Worm (Caenorhabditis elegans) whole organism, L3 larva: ENCODE data around the gene cpr-9.
A peak's percentile ranks its signal among the peaks of the same experiment; 100 is the strongest.

ENCODE experiments used
- R02D3.7 ChIP-seq: fragments of 150-350 bp; optimal IDR thresholded peaks from 2 replicates; lab custom pipeline; 2014; ENCODE audit warnings: missing biosample characterization, missing genetic modification characterization
- ZK546.5 ChIP-seq: sonication (generic microtip); optimal IDR thresholded peaks from 2 replicates; lab custom pipeline; 2017; ENCODE audit warnings: missing biosample characterization, missing genetic modification characterization
- aly-2 ChIP-seq: fragments of 150-350 bp; optimal IDR thresholded peaks from 2 replicates; lab custom pipeline; 2014; ENCODE audit warnings: missing biosample characterization, missing genetic modification characterization
- ama-1 ChIP-seq: fragments of 150-350 bp; optimal IDR thresholded peaks from 2 replicates; lab custom pipeline; 2018
- ceh-28 ChIP-seq: fragments of 150-350 bp; optimal IDR thresholded peaks from 2 replicates; lab custom pipeline; 2014; ENCODE audit warnings: missing biosample characterization, missing genetic modification reagents, missing genetic modification characterization
- ceh-82 ChIP-seq: fragments of 150-350 bp; optimal IDR thresholded peaks from 2 replicates; lab custom pipeline; 2014; ENCODE audit warnings: missing biosample characterization, missing genetic modification characterization
- daf-12 ChIP-seq: fragments of 150-350 bp; optimal IDR thresholded peaks from 2 replicates; lab custom pipeline; 2014; ENCODE audit warnings: missing biosample characterization, missing genetic modification reagents, missing genetic modification characterization
- egl-27 ChIP-seq: sonication (generic microtip); optimal IDR thresholded peaks from 4 replicates; lab custom pipeline; 2017; ENCODE audit warnings: missing biosample characterization, missing genetic modification reagents, missing genetic modification characterization
- egl-5 ChIP-seq: fragments of 150-350 bp; optimal IDR thresholded peaks from 2 replicates; lab custom pipeline; 2017; ENCODE audit warnings: missing biosample characterization, missing genetic modification reagents, missing genetic modification characterization, inconsistent platforms
- elt-2 ChIP-seq: sonication (generic microtip); optimal IDR thresholded peaks from 2 replicates; lab custom pipeline; 2016; ENCODE audit warnings: missing genetic modification reagents, mild to moderate bottlenecking, missing genetic modification characterization, missing compliant biosample characterization
- fkh-10 ChIP-seq: sonication (generic microtip); optimal IDR thresholded peaks from 2 replicates; lab custom pipeline; 2017; ENCODE audit warnings: missing biosample characterization, missing genetic modification reagents, missing genetic modification characterization
- fkh-2 ChIP-seq: fragments of 150-350 bp; optimal IDR thresholded peaks from 2 replicates; lab custom pipeline; 2014; ENCODE audit warnings: missing biosample characterization, missing genetic modification reagents, missing genetic modification characterization
- fos-1 ChIP-seq: fragments of 150-350 bp; optimal IDR thresholded peaks from 2 replicates; lab custom pipeline; 2014; ENCODE audit warnings: missing biosample characterization, missing genetic modification characterization
- hmg-11 ChIP-seq: sonication (generic microtip); optimal IDR thresholded peaks from 2 replicates; lab custom pipeline; 2016; ENCODE audit warnings: missing genetic modification characterization, missing compliant biosample characterization
- jun-1 ChIP-seq: fragments of 150-350 bp; optimal IDR thresholded peaks from 2 replicates; lab custom pipeline; 2014; ENCODE audit warnings: missing biosample characterization, missing genetic modification reagents, missing genetic modification characterization
- lin-39 ChIP-seq: fragments of 150-350 bp; optimal IDR thresholded peaks from 2 replicates; lab custom pipeline; 2018; ENCODE audit warnings: missing biosample characterization, missing genetic modification reagents, missing genetic modification characterization
- lsy-12 ChIP-seq: sonication (generic microtip); optimal IDR thresholded peaks from 2 replicates; lab custom pipeline; 2016; ENCODE audit warnings: mild to moderate bottlenecking, missing genetic modification characterization, missing compliant biosample characterization
- mdl-1 ChIP-seq: fragments of 150-350 bp; optimal IDR thresholded peaks from 2 replicates; lab custom pipeline; 2014; ENCODE audit warnings: missing biosample characterization, missing genetic modification characterization
- mml-1 ChIP-seq: fragments of 150-350 bp; sonication (generic microtip); optimal IDR thresholded peaks from 3 replicates; lab custom pipeline; 2014; ENCODE audit warnings: missing biosample characterization, missing genetic modification characterization
- nfya-1 ChIP-seq: sonication (generic microtip); optimal IDR thresholded peaks from 2 replicates; lab custom pipeline; 2017; ENCODE audit warnings: missing genetic modification characterization, mild to moderate bottlenecking, missing compliant biosample characterization, antibody characterized with exemption, moderate library complexity; ENCODE audit not compliant: insufficient read depth
- nhr-11 ChIP-seq: fragments of 150-350 bp; optimal IDR thresholded peaks from 2 replicates; lab custom pipeline; 2014; ENCODE audit warnings: missing biosample characterization, missing genetic modification characterization
- nhr-23 ChIP-seq: fragments of 150-350 bp; optimal IDR thresholded peaks from 2 replicates; lab custom pipeline; 2014; ENCODE audit warnings: missing biosample characterization, missing genetic modification reagents, missing genetic modification characterization
- nhr-25 ChIP-seq: sonication (generic microtip); optimal IDR thresholded peaks from 2 replicates; lab custom pipeline; 2017; ENCODE audit warnings: missing biosample characterization, missing genetic modification characterization
- nhr-28 ChIP-seq: fragments of 150-350 bp; optimal IDR thresholded peaks from 2 replicates; lab custom pipeline; 2014; ENCODE audit warnings: missing biosample characterization, missing genetic modification characterization
- nhr-43 ChIP-seq: sonication (generic microtip); optimal IDR thresholded peaks from 2 replicates; lab custom pipeline; 2016; ENCODE audit warnings: mild to moderate bottlenecking, missing genetic modification characterization, missing compliant biosample characterization; ENCODE audit not compliant: poor library complexity, severe bottlenecking
- nhr-67 ChIP-seq: fragments of 150-350 bp; optimal IDR thresholded peaks from 2 replicates; lab custom pipeline; 2014; ENCODE audit warnings: missing biosample characterization, missing genetic modification characterization
- nhr-76 ChIP-seq: fragments of 150-350 bp; sonication (generic microtip); optimal IDR thresholded peaks from 5 replicates; lab custom pipeline; 2014; ENCODE audit warnings: missing biosample characterization, missing genetic modification characterization
- nhr-77 ChIP-seq: fragments of 150-350 bp; optimal IDR thresholded peaks from 2 replicates; lab custom pipeline; 2014; ENCODE audit warnings: missing biosample characterization, missing genetic modification characterization
- pha-4 ChIP-seq: fragments of 150-350 bp; optimal IDR thresholded peaks from 2 replicates; lab custom pipeline; 2014; ENCODE audit warnings: missing biosample characterization, missing genetic modification reagents, missing genetic modification characterization
- pqm-1 ChIP-seq: fragments of 150-350 bp; optimal IDR thresholded peaks from 2 replicates; lab custom pipeline; 2017; ENCODE audit warnings: missing biosample characterization, missing genetic modification characterization, inconsistent platforms
- sea-2 ChIP-seq: fragments of 150-350 bp; sonication (generic microtip); optimal IDR thresholded peaks from 4 replicates; lab custom pipeline; 2014; ENCODE audit warnings: missing biosample characterization, missing genetic modification reagents, missing genetic modification characterization
- snpc-4 ChIP-seq: fragments of 150-350 bp; optimal IDR thresholded peaks from 2 replicates; lab custom pipeline; 2014; ENCODE audit warnings: missing biosample characterization, missing genetic modification characterization
- tbx-2 ChIP-seq: sonication (generic microtip); optimal IDR thresholded peaks from 2 replicates; lab custom pipeline; 2016; ENCODE audit warnings: mild to moderate bottlenecking, missing genetic modification characterization, missing compliant biosample characterization
- unc-39 ChIP-seq: sonication (generic microtip); optimal IDR thresholded peaks from 4 replicates; lab custom pipeline; 2017; ENCODE audit warnings: missing biosample characterization, missing genetic modification characterization
- zag-1 ChIP-seq: fragments of 150-350 bp; optimal IDR thresholded peaks from 2 replicates; lab custom pipeline; 2014; ENCODE audit warnings: missing biosample characterization, missing genetic modification characterization
- ztf-11 ChIP-seq: fragments of 150-350 bp; optimal IDR thresholded peaks from 2 replicates; lab custom pipeline; 2014; ENCODE audit warnings: missing biosample characterization, missing genetic modification characterization
- ztf-4 ChIP-seq: fragments of 150-350 bp; optimal IDR thresholded peaks from 2 replicates; lab custom pipeline; 2014; ENCODE audit warnings: missing biosample characterization, missing genetic modification characterization

Gene cpr-9

ce11 chrV:11997403-11997802 is 5.5 kb upstream of the cpr-9 start:
- TF ChIP-seq nhr-11 (no peak), hmg-11 (no peak), fos-1 (tag; lab: Kevin White, UChicago) (no peak), elt-2 (tag; lab: Kevin White, UChicago) (no peak), ceh-82 (tag; lab: Kevin White, UChicago) (no peak), mdl-1 (tag; lab: Kevin White, UChicago) (no peak)

- TF ChIP-seq egl-5 (tag; lab: Kevin White, UChicago) (peak; percentile 75), snpc-4 (peak; percentile 30), pha-4 (tag; lab: Kevin White, UChicago) (peak; percentile 79), nhr-43 (tag; lab: Kevin White, UChicago) (peak; percentile 91), lsy-12 (peak; percentile 84), lin-39 (peak; percentile 81), nhr-67 (no peak), R02D3.7 (tag; lab: Kevin White, UChicago) (peak; percentile 64), hmg-11 (peak; percentile 99), nhr-77 (tag; lab: Kevin White, UChicago) (peak; percentile 36), ceh-82 (tag; lab: Kevin White, UChicago) (peak; percentile 61), zag-1 (tag; lab: Kevin White, UChicago) (no peak), nhr-11 (no peak), elt-2 (tag; lab: Kevin White, UChicago) (peak; percentile 94), mml-1 (tag; lab: Kevin White, UChicago) (no peak), nfya-1 (tag; lab: Kevin White, UChicago) (peak; percentile 78), fkh-10 (GFP tag; lab: Kevin White, UChicago) (no peak), egl-27 (tag; lab: Kevin White, UChicago) (peak; percentile 80), ztf-4 (tag; lab: Kevin White, UChicago) (peak; percentile 15), nhr-23 (tag; lab: Kevin White, UChicago) (peak; percentile 48), unc-39 (tag; lab: Kevin White, UChicago) (no peak), sea-2 (GFP tag; lab: Kevin White, UChicago) (peak; percentile 60), fkh-2 (no peak), fos-1 (tag; lab: Kevin White, UChicago) (peak; percentile 62), tbx-2 (tag; lab: Kevin White, UChicago) (peak; percentile 78), nhr-28 (tag; lab: Kevin White, UChicago) (no peak), nhr-76 (tag; lab: Kevin White, UChicago) (peak; percentile 6), ceh-28 (tag; lab: Kevin White, UChicago) (peak; percentile 67), pqm-1 (peak; percentile 97), aly-2 (tag; lab: Kevin White, UChicago) (peak; percentile 16), daf-12 (no peak), ztf-11 (no peak), nhr-25 (peak; percentile 71), ZK546.5 (tag; lab: Kevin White, UChicago) (no peak), jun-1 (tag; lab: Kevin White, UChicago) (peak; percentile 65)
Observed at ce11 chrV:12001747-12002456, 951 bp upstream of the cpr-9 start, which contains the start of gene gcy-33. gcy-33 (minus strand) TSS chrV:12001797.

- peak; percentile 77 for TF ChIP-seq aly-2 (tag; lab: Kevin White, UChicago)
- TF ChIP-seq pqm-1: no peak
- TF ChIP-seq ama-1 (lab: Kevin White, UChicago): no peak
- no peak for TF ChIP-seq ztf-4 (tag; lab: Kevin White, UChicago)
- no peak for TF ChIP-seq mdl-1 (tag; lab: Kevin White, UChicago)
- no peak for TF ChIP-seq lin-39
- peak; percentile 43 for TF ChIP-seq ceh-28 (tag; lab: Kevin White, UChicago)
- TF ChIP-seq fos-1 (tag; lab: Kevin White, UChicago): peak; percentile 1
- no peak for TF ChIP-seq ceh-82 (tag; lab: Kevin White, UChicago)
- peak; percentile 4 for TF ChIP-seq jun-1 (tag; lab: Kevin White, UChicago)
- peak; percentile 35 for TF ChIP-seq elt-2 (tag; lab: Kevin White, UChicago)
Observed at ce11 chrV:12004501-12004940, 1.7 kb downstream of the cpr-9 start.
